Worm (Caenorhabditis elegans): ENCODE results near the gene ppk-3.

ce11 chrX:12951175-12951574, 24.3 kb downstream of the ppk-3 start:
- TF ChIP-seq ceh-30 (tag; optimal IDR thresholded peaks at IDR 0.05) (no peak), T23F11.4 (GFP tag; optimal IDR thresholded peaks at IDR 0.05) (no peak), dmd-4 (tag; optimal IDR thresholded peaks at IDR 0.05; ENCODE audit: borderline replicate concordance) (no peak), unc-42 (tag; optimal IDR thresholded peaks at IDR 0.05) (no peak)

All from whole organism, late embryonic.